Worm (Caenorhabditis elegans) whole organism, young adult: Measurements from ENCODE around the gene bath-44.

Source experiments
- B0261.1 ChIP-seq: sonication (generic microtip); optimal IDR thresholded peaks from 2 replicates; lab custom pipeline; 2016; ENCODE audit warnings: mild to moderate bottlenecking, missing genetic modification characterization, moderate library complexity, missing compliant biosample characterization
- F23B12.7 ChIP-seq: sonication (generic microtip); optimal IDR thresholded peaks from 2 replicates; lab custom pipeline; 2017; ENCODE audit warnings: missing genetic modification characterization, mild to moderate bottlenecking, missing compliant biosample characterization, antibody characterized with exemption, moderate library complexity; ENCODE audit not compliant: insufficient read depth
- F33H1.4 ChIP-seq: fragments of 200-800 bp; sonication (Bioruptor generic); IDR thresholded peaks from 2 replicates; pipeline ENCODE4 v1.3.6; 2022; ENCODE audit warnings: missing genetic modification reagents, missing genetic modification characterization, missing compliant biosample characterization
- F39B2.1 ChIP-seq: fragments of 200-800 bp; sonication (Bioruptor generic); IDR thresholded peaks from 2 replicates; pipeline ENCODE4 v1.3.6; 2022; ENCODE audit warnings: missing genetic modification reagents, missing genetic modification characterization, missing compliant biosample characterization
- Y56A3A.18 ChIP-seq: fragments of 200-800 bp; sonication (Bioruptor generic); IDR thresholded peaks from 2 replicates; pipeline ENCODE4 v1.3.6; 2022; ENCODE audit warnings: missing genetic modification reagents, missing genetic modification characterization, missing compliant biosample characterization
- Y79H2A.3 ChIP-seq: fragments of 200-800 bp; sonication (Bioruptor generic); conservative IDR thresholded peaks from 2 replicates; pipeline ENCODE4 v1.3.6; 2022; ENCODE audit warnings: missing genetic modification reagents, missing genetic modification characterization, missing compliant biosample characterization
- Y95B8A.8 ChIP-seq: fragments of 200-800 bp; sonication (Bioruptor generic); IDR thresholded peaks from 2 replicates; pipeline ENCODE4 v1.3.6; 2022; ENCODE audit warnings: missing genetic modification reagents, missing genetic modification characterization, missing compliant biosample characterization
- ama-1 ChIP-seq, 3 experiments: fragments of 150-350 bp in 1 of 3; sonication (generic microtip) in 2 of 3; optimal IDR thresholded peaks; 2 replicates each; lab custom pipeline; 2014 to 2018; ENCODE audit warnings: missing biosample characterization in 2 of 3, missing genetic modification characterization in 2 of 3, missing genetic modification reagents in 2 of 3
- atf-7 ChIP-seq: sonication (generic microtip); optimal IDR thresholded peaks from 2 replicates; lab custom pipeline; 2017; ENCODE audit warnings: mild to moderate bottlenecking, missing genetic modification characterization, missing compliant biosample characterization
- athp-1 ChIP-seq: sonication (generic microtip); optimal IDR thresholded peaks from 2 replicates; lab custom pipeline; 2017; ENCODE audit warnings: mild to moderate bottlenecking, missing genetic modification characterization, missing compliant biosample characterization
- attf-3 ChIP-seq: fragments of 200-800 bp; sonication (Bioruptor generic); conservative IDR thresholded peaks from 2 replicates; pipeline ENCODE4 v1.3.6; 2022; ENCODE audit warnings: missing genetic modification reagents, missing genetic modification characterization, missing compliant biosample characterization
- cebp-1 ChIP-seq, 2 experiments: fragments of 200-800 bp in 1 of 2; sonication (Bioruptor generic) in 1 of 2; sonication (generic microtip) in 1 of 2; IDR thresholded peaks in 1 of 2; optimal IDR thresholded peaks in 1 of 2; 2 replicates each; pipeline versions ENCODE4 v1.3.6 to Lab custom; 2017 to 2022; ENCODE audit warnings: missing compliant biosample characterization in 2 of 2, missing genetic modification characterization in 2 of 2, mild to moderate bottlenecking in 1 of 2, missing genetic modification reagents in 1 of 2, moderate library complexity in 1 of 2
- ceh-100 ChIP-seq: fragments of 200-800 bp; sonication (Bioruptor generic); IDR thresholded peaks from 2 replicates; pipeline ENCODE4 v1.3.6; 2022; ENCODE audit warnings: missing genetic modification reagents, missing genetic modification characterization, missing compliant biosample characterization
- ceh-58 ChIP-seq: fragments of 200-800 bp; sonication (Bioruptor generic); IDR thresholded peaks from 2 replicates; pipeline ENCODE4 v1.3.6; 2022; ENCODE audit warnings: missing genetic modification characterization, missing compliant biosample characterization
- ceh-79 ChIP-seq: sonication (generic microtip); optimal IDR thresholded peaks from 2 replicates; lab custom pipeline; 2017; ENCODE audit warnings: mild to moderate bottlenecking, missing genetic modification characterization, missing compliant biosample characterization
- die-1 ChIP-seq: sonication (generic microtip); optimal IDR thresholded peaks from 2 replicates; lab custom pipeline; 2016; ENCODE audit warnings: missing genotype, mild to moderate bottlenecking, missing genetic modification characterization, missing compliant biosample characterization
- dox-1 ChIP-seq: fragments of 200-800 bp; sonication (Bioruptor generic); IDR thresholded peaks from 2 replicates; pipeline ENCODE4 v1.3.6; 2022; ENCODE audit warnings: missing genetic modification reagents, missing genetic modification characterization, missing compliant biosample characterization
- dpl-1 ChIP-seq: fragments of 150-350 bp; optimal IDR thresholded peaks from 2 replicates; lab custom pipeline; 2014; ENCODE audit warnings: missing biosample characterization, missing genetic modification reagents, missing genetic modification characterization
- efl-1 ChIP-seq: fragments of 150-350 bp; optimal IDR thresholded peaks from 2 replicates; lab custom pipeline; 2014; ENCODE audit warnings: missing biosample characterization, missing genetic modification reagents, missing genetic modification characterization
- egrh-3 ChIP-seq: fragments of 200-800 bp; sonication (Bioruptor generic); IDR thresholded peaks from 2 replicates; pipeline ENCODE4 v1.3.6; 2022; ENCODE audit warnings: missing genetic modification reagents, missing genetic modification characterization, missing compliant biosample characterization
- lag-1 ChIP-seq: fragments of 200-800 bp; sonication (Bioruptor generic); IDR thresholded peaks from 2 replicates; pipeline ENCODE4 v1.3.6; 2022; ENCODE audit warnings: missing genetic modification reagents, missing genetic modification characterization, missing compliant biosample characterization
- lin-40 ChIP-seq: sonication (generic microtip); optimal IDR thresholded peaks from 2 replicates; lab custom pipeline; 2016; ENCODE audit warnings: missing genetic modification characterization, mild to moderate bottlenecking, missing compliant biosample characterization, missing genotype, missing genetic modification reagents
- lir-1 ChIP-seq: fragments of 200-800 bp; sonication (Bioruptor generic); conservative IDR thresholded peaks from 2 replicates; pipeline ENCODE4 v1.3.6; 2022; ENCODE audit warnings: missing genetic modification reagents, missing genetic modification characterization, missing compliant biosample characterization
- madf-6 ChIP-seq: fragments of 200-800 bp; sonication (Bioruptor generic); IDR thresholded peaks from 2 replicates; pipeline ENCODE4 v1.3.6; 2022; ENCODE audit warnings: missing genetic modification reagents, missing genetic modification characterization, missing compliant biosample characterization
- madf-8 ChIP-seq: fragments of 200-800 bp; sonication (Bioruptor generic); conservative IDR thresholded peaks from 2 replicates; pipeline ENCODE4 v1.3.6; 2022; ENCODE audit warnings: missing genetic modification reagents, missing genetic modification characterization, missing compliant biosample characterization
- mcd-1 ChIP-seq: fragments of 200-800 bp; sonication (Bioruptor generic); IDR thresholded peaks from 2 replicates; pipeline ENCODE4 v1.3.6; 2022; ENCODE audit warnings: missing genetic modification reagents, missing genetic modification characterization, missing compliant biosample characterization
- nfya-2 ChIP-seq: fragments of 200-800 bp; sonication (Bioruptor generic); IDR thresholded peaks from 2 replicates; pipeline ENCODE4 v1.3.6; 2022; ENCODE audit warnings: missing genetic modification reagents, missing genetic modification characterization, missing compliant biosample characterization
- nhr-80 ChIP-seq: sonication (generic microtip); optimal IDR thresholded peaks from 2 replicates; lab custom pipeline; 2016; ENCODE audit warnings: missing genetic modification characterization, missing compliant biosample characterization
- nhr-90 ChIP-seq: sonication (generic microtip); optimal IDR thresholded peaks from 2 replicates; lab custom pipeline; 2016; ENCODE audit warnings: missing genotype, mild to moderate bottlenecking, missing genetic modification characterization, missing compliant biosample characterization
- pha-4 ChIP-seq: fragments of 150-350 bp; sonication (generic microtip); optimal IDR thresholded peaks from 2 replicates; lab custom pipeline; 2014; ENCODE audit warnings: missing biosample characterization, missing genetic modification reagents, missing genetic modification characterization
- rpc-1 ChIP-seq, 2 experiments: fragments of 150-350 bp in 1 of 2; sonication (generic microtip) in 1 of 2; optimal IDR thresholded peaks; 2 replicates each; lab custom pipeline; 2014 to 2018; ENCODE audit warnings: missing biosample characterization in 1 of 2, missing genetic modification characterization in 1 of 2, missing genetic modification reagents in 1 of 2, missing genotype in 1 of 2
- sdz-38 ChIP-seq: sonication (generic microtip); optimal IDR thresholded peaks from 2 replicates; lab custom pipeline; 2016; ENCODE audit warnings: missing genotype, missing genetic modification characterization, missing compliant biosample characterization
- snpc-4 ChIP-seq, 5 experiments: fragments of 150-350 bp in 1 of 5; sonication (generic microtip) in 4 of 5; optimal IDR thresholded peaks; 2 replicates each; lab custom pipeline; 2014 to 2018; ENCODE audit warnings: missing genetic modification characterization in 5 of 5, missing biosample characterization in 3 of 5, antibody characterized with exemption in 2 of 5, mild to moderate bottlenecking in 2 of 5, missing compliant biosample characterization in 2 of 5, missing genotype in 2 of 5, moderate library complexity in 2 of 5, missing genetic modification reagents in 1 of 5
- somi-1 ChIP-seq: fragments of 200-800 bp; sonication (Bioruptor generic); optimal IDR thresholded peaks from 2 replicates; lab custom pipeline; 2018; ENCODE audit warnings: mild to moderate bottlenecking, missing genetic modification characterization, missing compliant biosample characterization
- tbp1 ChIP-seq: fragments of 200-800 bp; sonication (Bioruptor generic); optimal IDR thresholded peaks from 2 replicates; lab custom pipeline; 2018; ENCODE audit warnings: mild to moderate bottlenecking, missing genetic modification characterization, missing compliant biosample characterization
- unc-62 ChIP-seq: fragments of 150-350 bp; optimal IDR thresholded peaks from 2 replicates; lab custom pipeline; 2014; ENCODE audit warnings: missing biosample characterization, missing genetic modification reagents, missing genetic modification characterization

bath-44 gene

ce11 chrII:7393922-7394689, 649 bp upstream of the bath-44 start (continued):
- TF ChIP-seq F33H1.4 (GFP tag; lab: Robert Waterston, UW) (peak; percentile 85), nhr-90 (tag; lab: Kevin White, UChicago) (no peak)

- TF ChIP-seq tbp1 (GFP tag; lab: Kevin White, UChicago) (no peak), dpl-1 (no peak), Y95B8A.8 (GFP tag; lab: Robert Waterston, UW) (no peak), ceh-79 (tag; lab: Kevin White, UChicago) (no peak), madf-8 (no peak), F39B2.1 (GFP tag; lab: Robert Waterston, UW) (no peak), egrh-3 (no peak), somi-1 (GFP tag; lab: Kevin White, UChicago) (no peak), lag-1 (GFP tag; lab: Robert Waterston, UW) (no peak), nhr-80 (tag; lab: Kevin White, UChicago) (no peak), rpc-1 (optimal IDR thresholded peaks at IDR 0.05; lab: Kevin White, UChicago) (no peak), rpc-1 (tag; optimal IDR thresholded peaks at IDR 0.05; lab: Kevin White, UChicago) (no peak)
These were observed 1.3 kb downstream of the bath-44 start for ce11 chrII:7396081-7396480.

- TF ChIP-seq sdz-38 (tag; lab: Kevin White, UChicago), result no peak
- TF ChIP-seq efl-1 (GFP tag; lab: Kevin White, UChicago), result peak; percentile 8
- TF ChIP-seq F23B12.7, result no peak
- no peak for TF ChIP-seq attf-3 (GFP tag; lab: Robert Waterston, UW)
- TF ChIP-seq Y56A3A.18 (GFP tag; lab: Robert Waterston, UW), result no peak
- TF ChIP-seq die-1 (tag; lab: Kevin White, UChicago), result no peak
- no peak for TF ChIP-seq atf-7
- TF ChIP-seq madf-6 (GFP tag; lab: Robert Waterston, UW), result 0 out of 2 replicates have a peak, but pooled peaks have one; percentile 17
- TF ChIP-seq athp-1 (tag; lab: Kevin White, UChicago), result no peak
- no peak for TF ChIP-seq ceh-58
- no peak for TF ChIP-seq nhr-80 (tag; lab: Kevin White, UChicago)
- no peak for TF ChIP-seq lir-1
- TF ChIP-seq unc-62 (GFP tag; lab: Kevin White, UChicago), result no peak
- no peak for TF ChIP-seq snpc-4 (GFP tag; optimal IDR thresholded peaks at IDR 0.05; lab: Kevin White, UChicago)
- TF ChIP-seq snpc-4 (tag; optimal IDR thresholded peaks at IDR 0.05; lab: Kevin White, UChicago), result peak in 2 of 4 experiments; percentile 8 to 18
- no peak for TF ChIP-seq dox-1 (GFP tag; lab: Robert Waterston, UW)
- TF ChIP-seq ceh-100 (GFP tag; lab: Robert Waterston, UW), result no peak
- TF ChIP-seq pha-4, result no peak
- TF ChIP-seq Y79H2A.3, result no peak
- TF ChIP-seq tbp1 (GFP tag; lab: Kevin White, UChicago), result no peak
- no peak for TF ChIP-seq cebp-1 (GFP tag; IDR thresholded peaks at IDR 0.05; lab: Robert Waterston, UW)
- peak; percentile 29 for TF ChIP-seq cebp-1 (tag; optimal IDR thresholded peaks at IDR 0.05; lab: Kevin White, UChicago)
- TF ChIP-seq mcd-1 (GFP tag; lab: Robert Waterston, UW), result no peak
- TF ChIP-seq ama-1 (optimal IDR thresholded peaks at IDR 0.05; lab: Kevin White, UChicago), result no peak
- peak in 1 of 2 experiments; percentile 13 for TF ChIP-seq ama-1 (GFP tag; optimal IDR thresholded peaks at IDR 0.05; lab: Kevin White, UChicago)
- TF ChIP-seq nfya-2 (GFP tag; lab: Robert Waterston, UW), result no peak
- no peak for TF ChIP-seq B0261.1 (tag; lab: Kevin White, UChicago)
- TF ChIP-seq lin-40 (tag; lab: Kevin White, UChicago), result no peak
These were observed 2.6 kb downstream of the bath-44 start for ce11 chrII:7397273-7397840.
